Worm (Caenorhabditis elegans) whole organism, late embryonic: ENCODE results near the gene ddx-15.

Source experiments
- C08G9.2 ChIP-seq: sonication (generic microtip); optimal IDR thresholded peaks from 2 replicates; lab custom pipeline; 2016; ENCODE audit warnings: mild to moderate bottlenecking, missing genetic modification characterization, moderate library complexity, missing compliant biosample characterization
- C38D4.7 ChIP-seq: fragments of 200-800 bp; sonication (Bioruptor generic); optimal IDR thresholded peaks from 2 replicates; lab custom pipeline; 2018; ENCODE audit warnings: mild to moderate bottlenecking, missing genetic modification characterization, moderate library complexity, missing compliant biosample characterization
- F13H6.1 ChIP-seq: sonication (generic microtip); optimal IDR thresholded peaks from 2 replicates; lab custom pipeline; 2016; ENCODE audit warnings: missing genetic modification characterization, missing compliant biosample characterization
- K02D7.2 ChIP-seq: sonication (generic microtip); optimal IDR thresholded peaks from 2 replicates; lab custom pipeline; 2017; ENCODE audit warnings: mild to moderate bottlenecking, missing genetic modification characterization, missing compliant biosample characterization
- K09A11.1 ChIP-seq: sonication (generic microtip); optimal IDR thresholded peaks from 2 replicates; lab custom pipeline; 2017; ENCODE audit warnings: antibody characterized with exemption, mild to moderate bottlenecking, missing genetic modification characterization, missing compliant biosample characterization; ENCODE audit not compliant: insufficient read depth
- T23F11.4 ChIP-seq: fragments of 200-800 bp; sonication (Bioruptor generic); optimal IDR thresholded peaks from 2 replicates; lab custom pipeline; 2018; ENCODE audit warnings: mild to moderate bottlenecking, missing genetic modification characterization, missing compliant biosample characterization
- ahr-1 ChIP-seq: sonication (generic microtip); optimal IDR thresholded peaks from 2 replicates; lab custom pipeline; 2016; ENCODE audit warnings: missing genetic modification characterization, missing compliant biosample characterization
- ceh-14 ChIP-seq: sonication (generic microtip); optimal IDR thresholded peaks from 2 replicates; lab custom pipeline; 2016; ENCODE audit warnings: missing genotype, missing genetic modification characterization, missing compliant biosample characterization
- ceh-18 ChIP-seq: sonication (generic microtip); optimal IDR thresholded peaks from 2 replicates; lab custom pipeline; 2016; ENCODE audit warnings: missing genetic modification characterization, missing compliant biosample characterization
- ceh-19 ChIP-seq: fragments of 200-800 bp; sonication (Bioruptor generic); optimal IDR thresholded peaks from 2 replicates; lab custom pipeline; 2018; ENCODE audit warnings: mild to moderate bottlenecking, missing genetic modification characterization, missing compliant biosample characterization
- ceh-2 ChIP-seq: sonication (generic microtip); optimal IDR thresholded peaks from 2 replicates; lab custom pipeline; 2016; ENCODE audit warnings: missing genotype, missing genetic modification characterization, missing compliant biosample characterization
- ceh-22 ChIP-seq: sonication (generic microtip); optimal IDR thresholded peaks from 2 replicates; lab custom pipeline; 2017; ENCODE audit warnings: missing biosample characterization, missing genetic modification characterization
- ceh-24 ChIP-seq: sonication (generic microtip); optimal IDR thresholded peaks from 2 replicates; lab custom pipeline; 2016; ENCODE audit warnings: mild to moderate bottlenecking, missing genetic modification characterization, missing compliant biosample characterization
- ceh-31 ChIP-seq: sonication (generic microtip); optimal IDR thresholded peaks from 2 replicates; lab custom pipeline; 2016; ENCODE audit warnings: missing genetic modification characterization, missing compliant biosample characterization
- ceh-34 ChIP-seq: sonication (generic microtip); optimal IDR thresholded peaks from 2 replicates; lab custom pipeline; 2016; ENCODE audit warnings: mild to moderate bottlenecking, missing genetic modification characterization, missing compliant biosample characterization
- ceh-45 ChIP-seq: fragments of 200-800 bp; sonication (Bioruptor generic); IDR thresholded peaks from 2 replicates; pipeline ENCODE4 v1.3.6; 2022; ENCODE audit warnings: missing genetic modification reagents, missing genetic modification characterization, missing compliant biosample characterization
- ceh-48 ChIP-seq: sonication (generic microtip); optimal IDR thresholded peaks from 2 replicates; lab custom pipeline; 2016; ENCODE audit warnings: missing genetic modification characterization, inconsistent platforms, missing compliant biosample characterization
- ceh-6 ChIP-seq: fragments of 200-800 bp; sonication (Bioruptor generic); optimal IDR thresholded peaks from 2 replicates; lab custom pipeline; 2018; ENCODE audit warnings: mild to moderate bottlenecking, missing genetic modification characterization, missing compliant biosample characterization
- dve-1 ChIP-seq: sonication (generic microtip); optimal IDR thresholded peaks from 2 replicates; lab custom pipeline; 2017; ENCODE audit warnings: antibody characterized with exemption, mild to moderate bottlenecking, missing genetic modification characterization, missing compliant biosample characterization
- elt-2 ChIP-seq: sonication (generic microtip); optimal IDR thresholded peaks from 2 replicates; lab custom pipeline; 2016; ENCODE audit warnings: missing genetic modification reagents, missing genetic modification characterization, missing compliant biosample characterization
- ets-4 ChIP-seq: sonication (generic microtip); optimal IDR thresholded peaks from 2 replicates; lab custom pipeline; 2016; ENCODE audit warnings: missing genetic modification characterization, missing compliant biosample characterization
- fkh-10 ChIP-seq: fragments of 150-350 bp; optimal IDR thresholded peaks from 2 replicates; lab custom pipeline; 2014; ENCODE audit warnings: missing biosample characterization, missing genetic modification reagents, missing genetic modification characterization
- fkh-6 ChIP-seq: sonication (generic microtip); optimal IDR thresholded peaks from 2 replicates; lab custom pipeline; 2016; ENCODE audit warnings: missing genetic modification characterization, missing compliant biosample characterization
- hlh-30 ChIP-seq: sonication (generic microtip); optimal IDR thresholded peaks from 2 replicates; lab custom pipeline; 2017; ENCODE audit warnings: antibody characterized with exemption, missing genetic modification characterization, missing compliant biosample characterization; ENCODE audit not compliant: insufficient read depth
- hlh-6 ChIP-seq: sonication (generic microtip); optimal IDR thresholded peaks from 2 replicates; lab custom pipeline; 2016; ENCODE audit warnings: missing genotype, missing genetic modification characterization, missing compliant biosample characterization
- hlh-8 ChIP-seq: sonication (generic microtip); optimal IDR thresholded peaks from 2 replicates; lab custom pipeline; 2016; ENCODE audit warnings: missing genotype, missing genetic modification characterization, missing compliant biosample characterization
- lim-6 ChIP-seq: sonication (generic microtip); optimal IDR thresholded peaks from 2 replicates; lab custom pipeline; 2016; ENCODE audit warnings: missing genetic modification characterization, missing compliant biosample characterization
- madf-2 ChIP-seq: sonication (generic microtip); optimal IDR thresholded peaks from 2 replicates; lab custom pipeline; 2017; ENCODE audit warnings: missing genetic modification characterization, missing compliant biosample characterization
- mec-3 ChIP-seq: sonication (generic microtip); optimal IDR thresholded peaks from 2 replicates; lab custom pipeline; 2016; ENCODE audit warnings: borderline replicate concordance, missing genetic modification characterization, missing compliant biosample characterization
- nfya-1 ChIP-seq: sonication (generic microtip); optimal IDR thresholded peaks from 2 replicates; lab custom pipeline; 2017; ENCODE audit warnings: missing genetic modification characterization, mild to moderate bottlenecking, missing compliant biosample characterization, antibody characterized with exemption, moderate library complexity
- nhr-11 ChIP-seq: fragments of 150-350 bp; optimal IDR thresholded peaks from 2 replicates; lab custom pipeline; 2014; ENCODE audit warnings: missing biosample characterization, missing genetic modification characterization
- nhr-232 ChIP-seq: sonication (generic microtip); optimal IDR thresholded peaks from 2 replicates; lab custom pipeline; 2016; ENCODE audit warnings: missing genetic modification characterization, missing compliant biosample characterization
- npax-4 ChIP-seq: sonication (generic microtip); optimal IDR thresholded peaks from 2 replicates; lab custom pipeline; 2016; ENCODE audit warnings: missing genetic modification characterization, missing compliant biosample characterization
- pag-3 ChIP-seq: sonication (generic microtip); optimal IDR thresholded peaks from 2 replicates; lab custom pipeline; 2016; ENCODE audit warnings: missing compliant biosample characterization, missing genetic modification characterization, borderline replicate concordance
- pat-9 ChIP-seq: fragments of 200-800 bp; sonication (Bioruptor generic); optimal IDR thresholded peaks from 2 replicates; lab custom pipeline; 2018; ENCODE audit warnings: mild to moderate bottlenecking, missing genetic modification characterization, moderate library complexity, missing compliant biosample characterization
- pax-1 ChIP-seq: fragments of 150-350 bp; optimal IDR thresholded peaks from 2 replicates; lab custom pipeline; 2014; ENCODE audit warnings: missing biosample characterization, missing genetic modification characterization
- pha-2 ChIP-seq: sonication (generic microtip); optimal IDR thresholded peaks from 2 replicates; lab custom pipeline; 2017; ENCODE audit warnings: mild to moderate bottlenecking, missing genetic modification characterization, missing compliant biosample characterization
- pha-4 ChIP-seq: fragments of 150-350 bp; optimal IDR thresholded peaks from 2 replicates; lab custom pipeline; 2018; ENCODE audit warnings: missing biosample characterization, missing genetic modification reagents, missing genetic modification characterization
- pros-1 ChIP-seq: fragments of 150-350 bp; optimal IDR thresholded peaks from 2 replicates; lab custom pipeline; 2014; ENCODE audit warnings: missing biosample characterization, missing genetic modification reagents, missing genetic modification characterization
- ref-2 ChIP-seq: sonication (generic microtip); optimal IDR thresholded peaks from 2 replicates; lab custom pipeline; 2016; ENCODE audit warnings: missing genetic modification characterization, missing compliant biosample characterization
- rnt-1 ChIP-seq: sonication (generic microtip); optimal IDR thresholded peaks from 2 replicates; lab custom pipeline; 2016; ENCODE audit warnings: missing genetic modification characterization, missing compliant biosample characterization
- sdc-2 ChIP-seq: sonication (generic microtip); optimal IDR thresholded peaks from 2 replicates; lab custom pipeline; 2016; ENCODE audit warnings: missing genotype, missing genetic modification characterization, missing compliant biosample characterization
- sox-4 ChIP-seq: sonication (generic microtip); optimal IDR thresholded peaks from 2 replicates; lab custom pipeline; 2017; ENCODE audit warnings: mild to moderate bottlenecking, missing genetic modification characterization, inconsistent platforms, missing compliant biosample characterization
- tbx-2 ChIP-seq: sonication (generic microtip); optimal IDR thresholded peaks from 2 replicates; lab custom pipeline; 2016; ENCODE audit warnings: missing genetic modification characterization, missing compliant biosample characterization
- ttx-3 ChIP-seq: sonication (generic microtip); optimal IDR thresholded peaks from 2 replicates; lab custom pipeline; 2016; ENCODE audit warnings: missing genetic modification reagents, missing genetic modification characterization, missing compliant biosample characterization
- unc-42 ChIP-seq: sonication (generic microtip); optimal IDR thresholded peaks from 2 replicates; lab custom pipeline; 2016; ENCODE audit warnings: missing genotype, missing genetic modification characterization, missing compliant biosample characterization
- unc-55 ChIP-seq: sonication (generic microtip); optimal IDR thresholded peaks from 2 replicates; lab custom pipeline; 2017; ENCODE audit warnings: missing biosample characterization, missing genetic modification reagents, missing genetic modification characterization

Gene ddx-15

ce11 chrIII:5621236-5621635 is 29.7 kb upstream of the ddx-15 start:
- TF ChIP-seq ceh-48 (tag; lab: Kevin White, UChicago) (no peak), ttx-3 (tag; lab: Kevin White, UChicago) (no peak), ceh-24 (tag; lab: Kevin White, UChicago) (no peak), nhr-11 (tag; lab: Kevin White, UChicago) (no peak), madf-2 (no peak), ceh-2 (tag; lab: Kevin White, UChicago) (peak; percentile 17), tbx-2 (peak; percentile 44), dve-1 (peak; percentile 28), ceh-19 (peak; percentile 40), ahr-1 (tag; lab: Kevin White, UChicago) (no peak), unc-42 (peak; percentile 42), fkh-6 (no peak), nfya-1 (tag; lab: Kevin White, UChicago) (peak; percentile 76), pag-3 (tag; lab: Kevin White, UChicago) (no peak), K02D7.2 (tag; lab: Kevin White, UChicago) (no peak), unc-55 (GFP tag; lab: Kevin White, UChicago) (peak; percentile 85), pros-1 (tag; lab: Kevin White, UChicago) (no peak), T23F11.4 (GFP tag; lab: Kevin White, UChicago) (no peak), mec-3 (tag; lab: Kevin White, UChicago) (no peak), hlh-6 (tag; lab: Kevin White, UChicago) (no peak), C08G9.2 (tag; lab: Kevin White, UChicago) (no peak), nhr-232 (tag; lab: Kevin White, UChicago) (no peak), ceh-14 (tag; lab: Kevin White, UChicago) (peak; percentile 33), sox-4 (tag; lab: Kevin White, UChicago) (peak; percentile 11), ceh-45 (GFP tag; lab: Robert Waterston, UW) (no peak), ref-2 (peak; percentile 33), sdc-2 (tag; lab: Kevin White, UChicago) (no peak), ets-4 (peak; percentile 60), ceh-22 (tag; lab: Kevin White, UChicago) (no peak), pax-1 (no peak), pha-2 (tag; lab: Kevin White, UChicago) (no peak), K09A11.1 (tag; lab: Kevin White, UChicago) (no peak), ceh-34 (tag; lab: Kevin White, UChicago) (peak; percentile 34), pat-9 (no peak), hlh-30 (tag; lab: Kevin White, UChicago) (peak; percentile 23), F13H6.1 (tag; lab: Kevin White, UChicago) (peak; percentile 23), hlh-8 (no peak), ceh-31 (tag; lab: Kevin White, UChicago) (peak; percentile 77), ceh-18 (tag; lab: Kevin White, UChicago) (peak; percentile 8), elt-2 (tag; lab: Kevin White, UChicago) (peak; percentile 63), C38D4.7 (no peak), pha-4 (no peak), rnt-1 (tag; lab: Kevin White, UChicago) (no peak), fkh-10 (GFP tag; lab: Kevin White, UChicago) (no peak), ceh-6 (GFP tag; lab: Kevin White, UChicago) (no peak), npax-4 (tag; lab: Kevin White, UChicago) (no peak), lim-6 (tag; lab: Kevin White, UChicago) (no peak)
